Worm (Caenorhabditis elegans): ENCODE measurements around the gene F16G10.14.

ce11 chrII:2446727-2447126 is 47.9 kb upstream of the F16G10.14 start:
- no peak for TF ChIP-seq fos-1 (tag; optimal IDR thresholded peaks at IDR 0.05)
- TF ChIP-seq egl-27 (tag; optimal IDR thresholded peaks at IDR 0.05), result no peak
- TF ChIP-seq unc-62 (GFP tag; optimal IDR thresholded peaks at IDR 0.05), result no peak
- no peak for TF ChIP-seq nhr-77 (tag; optimal IDR thresholded peaks at IDR 0.05)
- TF ChIP-seq ama-1 (optimal IDR thresholded peaks at IDR 0.05), result no peak
- TF ChIP-seq sptf-1 (tag; optimal IDR thresholded peaks at IDR 0.05), result no peak
- no peak for TF ChIP-seq sox-4 (tag; optimal IDR thresholded peaks at IDR 0.05)
- no peak for TF ChIP-seq lin-15B (tag; optimal IDR thresholded peaks at IDR 0.05)
- no peak for TF ChIP-seq fkh-10 (GFP tag; optimal IDR thresholded peaks at IDR 0.05)
- TF ChIP-seq nhr-12 (tag; optimal IDR thresholded peaks at IDR 0.05), result no peak
- no peak for TF ChIP-seq nhr-76 (tag; optimal IDR thresholded peaks at IDR 0.05)
- no peak for TF ChIP-seq dpl-1 (GFP tag; optimal IDR thresholded peaks at IDR 0.05)
